Worm (Caenorhabditis elegans) whole organism, young adult: Measurements from ENCODE around the gene F07C4.10.

Source experiments
- lin-54 ChIP-seq: fragments of 200-800 bp; sonication (Bioruptor generic); optimal IDR thresholded peaks from 2 replicates; lab custom pipeline; 2018; ENCODE audit warnings: mild to moderate bottlenecking, missing genetic modification characterization, missing compliant biosample characterization
- rec-8 ChIP-seq, 2 experiments: sonication (generic microtip); optimal IDR thresholded peaks; 2 replicates each; lab custom pipeline; 2016; ENCODE audit warnings: mild to moderate bottlenecking in 2 of 2, missing genetic modification characterization in 2 of 2, missing genetic modification reagents in 2 of 2, missing genotype in 2 of 2, missing biosample characterization in 1 of 2, missing compliant biosample characterization in 1 of 2, moderate library complexity in 1 of 2

- TF ChIP-seq lin-54 (GFP tag; lab: Kevin White, UChicago) (no peak), rec-8 (tag; optimal IDR thresholded peaks at IDR 0.05; lab: Kevin White, UChicago) (no peak)
These were observed 15.0 kb downstream of the F07C4.10 start, which contains the start of gene grsp-4 for ce11 chrV:7624652-7625051.
